Fruit fly (Drosophila melanogaster): ENCODE measurements around the gene CG9265.
A peak's percentile ranks its signal among the peaks of the same experiment; 100 is the strongest.

CG9265 gene

DNA sequence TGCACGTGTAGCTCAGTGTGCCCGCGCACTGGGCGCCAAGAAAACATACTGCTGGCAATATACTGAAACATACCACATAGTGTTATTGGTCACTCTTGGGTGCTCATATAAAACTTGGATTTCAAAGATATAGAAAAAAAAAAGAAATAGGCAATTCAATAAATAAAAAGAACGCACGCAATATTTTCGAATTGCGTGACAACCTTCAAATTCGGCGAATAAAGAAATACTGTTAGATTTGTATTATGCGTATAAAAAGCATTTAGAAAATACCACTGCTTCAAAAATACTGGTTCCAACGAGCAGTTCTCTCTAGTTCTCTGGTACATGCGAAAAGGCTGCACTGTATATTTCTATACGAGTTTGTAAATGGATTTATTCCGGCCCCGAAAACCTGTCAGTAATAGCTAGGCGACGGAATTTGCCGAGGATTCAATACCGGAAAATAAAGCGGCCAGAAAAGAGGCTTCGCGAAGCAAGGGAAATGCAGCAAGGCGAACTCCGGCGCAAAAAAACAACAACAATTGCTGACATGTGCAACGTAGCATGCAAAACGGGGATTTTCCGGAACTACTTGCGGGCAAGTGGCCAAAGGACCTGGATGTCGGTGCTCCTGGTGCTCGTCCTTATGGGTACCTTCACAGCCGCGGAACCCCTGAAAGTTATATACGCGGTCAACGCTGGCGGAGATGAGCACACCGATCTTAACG is 31.3 kb upstream of the CG9265 start, which contains the start of gene CG9257 (continued):
- TF ChIP-seq schlank (tag; optimal IDR thresholded peaks at IDR 0.05) (no peak), CG12744 (GFP tag; optimal IDR thresholded peaks at IDR 0.05) (no peak), dysf (GFP tag; IDR thresholded peaks at IDR 0.05) (no peak), CG32772 (GFP tag; IDR thresholded peaks at IDR 0.05) (no peak), p53 (GFP tag; optimal IDR thresholded peaks at IDR 0.05) (no peak), CG4360 (GFP tag; IDR thresholded peaks at IDR 0.05) (peak; percentile 75), CG12236 (GFP tag; optimal IDR thresholded peaks at IDR 0.05) (no peak), CG9437 (GFP tag; optimal IDR thresholded peaks at IDR 0.05) (no peak), bab2 (GFP tag; optimal IDR thresholded peaks at IDR 0.05) (peak; percentile 6), bowl (GFP tag; IDR thresholded peaks at IDR 0.05) (no peak), Atf-2 (GFP tag; optimal IDR thresholded peaks at IDR 0.05) (no peak), Dp (GFP tag; optimal IDR thresholded peaks at IDR 0.05) (peak; percentile 66), sens-2 (GFP tag; IDR thresholded peaks at IDR 0.05) (no peak), CG30431 (GFP tag; optimal IDR thresholded peaks at IDR 0.05) (no peak), CG17328 (GFP tag; IDR thresholded peaks at IDR 0.05) (no peak), Adf1 (GFP tag; IDR thresholded peaks at IDR 0.05) (no peak), eyg (GFP tag; optimal IDR thresholded peaks at IDR 0.05) (no peak), Sin3A (optimal IDR thresholded peaks at IDR 0.05) (peak; percentile 61), wdn (GFP tag; IDR thresholded peaks at IDR 0.05) (no peak), CG10565 (GFP tag; optimal IDR thresholded peaks at IDR 0.05) (no peak), corto (GFP tag; optimal IDR thresholded peaks at IDR 0.05) (no peak), Sox102F (GFP tag; optimal IDR thresholded peaks at IDR 0.05) (no peak), CG31388 (GFP tag; optimal IDR thresholded peaks at IDR 0.05) (no peak), Blimp-1 (GFP tag; optimal IDR thresholded peaks at IDR 0.05) (no peak), D19B (GFP tag; optimal IDR thresholded peaks at IDR 0.05) (no peak), dmrt99B (tag; optimal IDR thresholded peaks at IDR 0.05) (no peak), fd64A (GFP tag; optimal IDR thresholded peaks at IDR 0.05) (no peak), CG13296 (GFP tag; optimal IDR thresholded peaks at IDR 0.05) (no peak), sens (GFP tag) (peak; percentile 91), H15 (GFP tag; IDR thresholded peaks at IDR 0.05) (no peak), slp2 (GFP tag; optimal IDR thresholded peaks at IDR 0.05) (no peak), Lhr (GFP tag; optimal IDR thresholded peaks at IDR 0.05) (peak; percentile 69), B-H2 (GFP tag; optimal IDR thresholded peaks at IDR 0.05) (peak; percentile 0), CG2129 (GFP tag; IDR thresholded peaks at IDR 0.05; ENCODE audit: partially characterized antibody) (no peak), CG32532 (GFP tag; IDR thresholded peaks at IDR 0.05) (no peak), ind (GFP tag; optimal IDR thresholded peaks at IDR 0.05) (no peak), Six4 (GFP tag; optimal IDR thresholded peaks at IDR 0.05) (no peak), Drgx (GFP tag; IDR thresholded peaks at IDR 0.05) (no peak), CG15696 (tag; optimal IDR thresholded peaks at IDR 0.05) (no peak), Hr51 (GFP tag; optimal IDR thresholded peaks at IDR 0.05) (no peak), Hr3 (GFP tag; optimal IDR thresholded peaks at IDR 0.05) (no peak), salm (tag; optimal IDR thresholded peaks at IDR 0.05) (no peak), CG8924 (tag; optimal IDR thresholded peaks at IDR 0.05) (no peak), gt (GFP tag; IDR thresholded peaks at IDR 0.05) (no peak), aop (GFP tag; IDR thresholded peaks at IDR 0.05) (no peak), CG4707 (GFP tag; optimal IDR thresholded peaks at IDR 0.05) (no peak), CG1792 (GFP tag; optimal IDR thresholded peaks at IDR 0.05) (no peak), Usf (GFP tag; optimal IDR thresholded peaks at IDR 0.05) (no peak), MBD-R2 (GFP tag; IDR thresholded peaks at IDR 0.05) (no peak; the same call in none of the 2 replicates), HLH54F (GFP tag; optimal IDR thresholded peaks at IDR 0.05) (no peak), CG1233 (GFP tag; optimal IDR thresholded peaks at IDR 0.05) (no peak), chm (GFP tag; IDR thresholded peaks at IDR 0.05) (no peak)

Measured in whole organism, embryonic.